Worm (Caenorhabditis elegans): ENCODE results near the gene C27F2.7.
"Not testable (repeated sequence)": the region's sequence is repeated elsewhere in the genome, so short reads cannot be mapped to it uniquely, and the experiment has no call there.

The C27F2.7 gene

ce11 chrIII:5006881-5007280, 22.6 kb upstream of the C27F2.7 start, which contains the start of gene R144.12:
TSS of gene R144.12 (minus strand) at chrIII:5006981.
- TF ChIP-seq unc-62 (GFP tag; optimal IDR thresholded peaks at IDR 0.05) = no peak

ce11 chrIII:5004621-5005020, 20.3 kb upstream of the C27F2.7 start, which contains the start of gene R144.6:
TSS of gene R144.6 (minus strand) at chrIII:5004721.
- no peak for TF ChIP-seq unc-62 (GFP tag; optimal IDR thresholded peaks at IDR 0.05)

- no peak for TF ChIP-seq unc-62 (GFP tag; optimal IDR thresholded peaks at IDR 0.05)
These were observed 17.9 kb upstream of the C27F2.7 start, which contains the start of gene R144.10 for ce11 chrIII:5002231-5002630. TSS of gene R144.10 (minus strand) at chrIII:5002331.

ce11 chrIII:4998956-4999425, 14.7 kb upstream of the C27F2.7 start, which contains the start of gene smcr-8:
TSS of gene smcr-8 (plus strand) at chrIII:4999375.
- no peak for TF ChIP-seq unc-62 (GFP tag; optimal IDR thresholded peaks at IDR 0.05)

ce11 chrIII:4998111-4998859, 14.0 kb upstream of the C27F2.7 start, which contains the start of gene tmem-131:
TSS of gene tmem-131 (minus strand) at chrIII:4998161.
- no peak for TF ChIP-seq unc-62 (GFP tag; optimal IDR thresholded peaks at IDR 0.05)

- no peak for TF ChIP-seq unc-62 (GFP tag; optimal IDR thresholded peaks at IDR 0.05)
These were observed 3.4 kb upstream of the C27F2.7 start for ce11 chrIII:4987666-4988065.

ce11 chrIII:4986790-4987259, 2.5 kb upstream of the C27F2.7 start, which contains the start of the genes C27F2.10 and wdr-60:
TSS of gene C27F2.10 (minus strand) at chrIII:4986898.
TSS of gene wdr-60 (plus strand) at chrIII:4987209.
- TF ChIP-seq unc-62 (GFP tag; optimal IDR thresholded peaks at IDR 0.05) = no peak

ce11 chrIII:4983961-4984360, 333 bp downstream of the C27F2.7 start:
- no peak for TF ChIP-seq unc-62 (GFP tag; optimal IDR thresholded peaks at IDR 0.05)

ce11 chrIII:4980367-4980766, 3.9 kb downstream of the C27F2.7 start, which contains the start of gene C27F2.6:
TSS of gene C27F2.6 (minus strand) at chrIII:4980467.
- TF ChIP-seq unc-62 (GFP tag; optimal IDR thresholded peaks at IDR 0.05) = not testable (repeated sequence)

ce11 chrIII:4968146-4968545, 16.1 kb downstream of the C27F2.7 start:
- no peak for TF ChIP-seq unc-62 (GFP tag; optimal IDR thresholded peaks at IDR 0.05)

ce11 chrIII:4967236-4967635, 17.1 kb downstream of the C27F2.7 start:
- TF ChIP-seq unc-62 (GFP tag; optimal IDR thresholded peaks at IDR 0.05) = no peak

ce11 chrIII:4965271-4965670, 19.0 kb downstream of the C27F2.7 start, which contains the start of gene nca-2:
TSS of gene nca-2 (plus strand) at chrIII:4965571.
- TF ChIP-seq unc-62 (GFP tag; optimal IDR thresholded peaks at IDR 0.05) = no peak

- no peak for TF ChIP-seq unc-62 (GFP tag; optimal IDR thresholded peaks at IDR 0.05)
These were observed 21.4 kb downstream of the C27F2.7 start, which contains the start of gene C27F2.9 for ce11 chrIII:4962886-4963285. TSS of gene C27F2.9 (minus strand) at chrIII:4963044.

- TF ChIP-seq unc-62 (GFP tag; optimal IDR thresholded peaks at IDR 0.05) = no peak
These were observed 21.9 kb downstream of the C27F2.7 start, which contains the start of gene vps-22 for ce11 chrIII:4962393-4962792. TSS of gene vps-22 (minus strand) at chrIII:4962493.

- no peak for TF ChIP-seq unc-62 (GFP tag; optimal IDR thresholded peaks at IDR 0.05)
These were observed 23.0 kb downstream of the C27F2.7 start for ce11 chrIII:4961281-4961680.

- TF ChIP-seq unc-62 (GFP tag; optimal IDR thresholded peaks at IDR 0.05) = no peak
These were observed 24.1 kb downstream of the C27F2.7 start, which contains the start of gene C27F2.4 for ce11 chrIII:4960204-4960603. TSS of gene C27F2.4 (minus strand) at chrIII:4960304.
